Worm (Caenorhabditis elegans) whole organism, L3 larva: Measurements from ENCODE around the gene T07F12.4.

Experiments used
- R02D3.7 ChIP-seq: fragments of 150-350 bp; optimal IDR thresholded peaks from 2 replicates; lab custom pipeline; 2014; ENCODE audit warnings: missing biosample characterization, missing genetic modification characterization
- elt-1 ChIP-seq: fragments of 150-350 bp; optimal IDR thresholded peaks from 2 replicates; lab custom pipeline; 2014; ENCODE audit warnings: missing biosample characterization, missing genetic modification characterization
- fos-1 ChIP-seq: fragments of 150-350 bp; optimal IDR thresholded peaks from 2 replicates; lab custom pipeline; 2014; ENCODE audit warnings: missing biosample characterization, missing genetic modification characterization
- hmg-11 ChIP-seq: sonication (generic microtip); optimal IDR thresholded peaks from 2 replicates; lab custom pipeline; 2016; ENCODE audit warnings: missing genetic modification characterization, missing compliant biosample characterization
- jun-1 ChIP-seq: fragments of 150-350 bp; optimal IDR thresholded peaks from 2 replicates; lab custom pipeline; 2014; ENCODE audit warnings: missing biosample characterization, missing genetic modification reagents, missing genetic modification characterization
- nhr-11 ChIP-seq: fragments of 150-350 bp; optimal IDR thresholded peaks from 2 replicates; lab custom pipeline; 2014; ENCODE audit warnings: missing biosample characterization, missing genetic modification characterization
- nhr-23 ChIP-seq: fragments of 150-350 bp; optimal IDR thresholded peaks from 2 replicates; lab custom pipeline; 2014; ENCODE audit warnings: missing biosample characterization, missing genetic modification reagents, missing genetic modification characterization
- nhr-237 ChIP-seq: fragments of 150-350 bp; optimal IDR thresholded peaks from 2 replicates; lab custom pipeline; 2014; ENCODE audit warnings: missing biosample characterization, missing genetic modification characterization
- nhr-25 ChIP-seq: sonication (generic microtip); optimal IDR thresholded peaks from 2 replicates; lab custom pipeline; 2017; ENCODE audit warnings: missing biosample characterization, missing genetic modification characterization
- nhr-76 ChIP-seq: fragments of 150-350 bp; sonication (generic microtip); optimal IDR thresholded peaks from 5 replicates; lab custom pipeline; 2014; ENCODE audit warnings: missing biosample characterization, missing genetic modification characterization
- sea-2 ChIP-seq: fragments of 150-350 bp; sonication (generic microtip); optimal IDR thresholded peaks from 4 replicates; lab custom pipeline; 2014; ENCODE audit warnings: missing biosample characterization, missing genetic modification reagents, missing genetic modification characterization
- snpc-4 ChIP-seq: fragments of 150-350 bp; optimal IDR thresholded peaks from 2 replicates; lab custom pipeline; 2014; ENCODE audit warnings: missing biosample characterization, missing genetic modification characterization
- unc-39 ChIP-seq: sonication (generic microtip); optimal IDR thresholded peaks from 4 replicates; lab custom pipeline; 2017; ENCODE audit warnings: missing biosample characterization, missing genetic modification characterization
- zag-1 ChIP-seq: fragments of 150-350 bp; optimal IDR thresholded peaks from 2 replicates; lab custom pipeline; 2014; ENCODE audit warnings: missing biosample characterization, missing genetic modification characterization

ce11 chrX:4902376-4902775 lies 1.8 kb upstream of the T07F12.4 start:
- TF ChIP-seq nhr-11, result no peak
- no peak for TF ChIP-seq fos-1
- no peak for TF ChIP-seq sea-2 (GFP tag; lab: Kevin White, UChicago)
- no peak for TF ChIP-seq nhr-76 (tag; lab: Kevin White, UChicago)
- TF ChIP-seq hmg-11 (tag; lab: Kevin White, UChicago), result no peak
- no peak for TF ChIP-seq R02D3.7 (tag; lab: Kevin White, UChicago)
- TF ChIP-seq snpc-4, result no peak
- no peak for TF ChIP-seq jun-1
- TF ChIP-seq unc-39 (tag; lab: Kevin White, UChicago), result no peak
- no peak for TF ChIP-seq zag-1 (tag; lab: Kevin White, UChicago)
- TF ChIP-seq elt-1 (tag; lab: Kevin White, UChicago), result no peak
- no peak for TF ChIP-seq nhr-23 (tag; lab: Kevin White, UChicago)
- TF ChIP-seq nhr-25 (tag; lab: Kevin White, UChicago), result no peak
- TF ChIP-seq nhr-237 (tag; lab: Kevin White, UChicago), result no peak
